Worm (Caenorhabditis elegans) whole organism, late embryonic: Measurements from ENCODE around the gene nlp-9.

Experiments
- C08G9.2 ChIP-seq: sonication (generic microtip); optimal IDR thresholded peaks from 2 replicates; lab custom pipeline; 2016; ENCODE audit warnings: mild to moderate bottlenecking, missing genetic modification characterization, moderate library complexity, missing compliant biosample characterization
- F13H6.1 ChIP-seq: sonication (generic microtip); optimal IDR thresholded peaks from 2 replicates; lab custom pipeline; 2016; ENCODE audit warnings: missing genetic modification characterization, missing compliant biosample characterization
- K09A11.1 ChIP-seq: sonication (generic microtip); optimal IDR thresholded peaks from 2 replicates; lab custom pipeline; 2017; ENCODE audit warnings: antibody characterized with exemption, mild to moderate bottlenecking, missing genetic modification characterization, missing compliant biosample characterization; ENCODE audit not compliant: insufficient read depth
- ama-1 ChIP-seq: fragments of 150-350 bp; optimal IDR thresholded peaks from 2 replicates; lab custom pipeline; 2014
- dve-1 ChIP-seq: sonication (generic microtip); optimal IDR thresholded peaks from 2 replicates; lab custom pipeline; 2017; ENCODE audit warnings: antibody characterized with exemption, mild to moderate bottlenecking, missing genetic modification characterization, missing compliant biosample characterization
- elt-4 ChIP-seq: sonication (generic microtip); optimal IDR thresholded peaks from 2 replicates; lab custom pipeline; 2016; ENCODE audit warnings: missing genetic modification characterization, missing compliant biosample characterization
- eyg-1 ChIP-seq: sonication (generic microtip); optimal IDR thresholded peaks from 2 replicates; lab custom pipeline; 2016; ENCODE audit warnings: missing genotype, missing genetic modification characterization, missing compliant biosample characterization
- nfya-1 ChIP-seq: sonication (generic microtip); optimal IDR thresholded peaks from 2 replicates; lab custom pipeline; 2017; ENCODE audit warnings: missing genetic modification characterization, mild to moderate bottlenecking, missing compliant biosample characterization, antibody characterized with exemption, moderate library complexity
- odd-2 ChIP-seq: sonication (generic microtip); optimal IDR thresholded peaks from 2 replicates; lab custom pipeline; 2017; ENCODE audit warnings: antibody characterized with exemption, mild to moderate bottlenecking, missing genetic modification characterization, missing compliant biosample characterization
- ref-2 ChIP-seq: sonication (generic microtip); optimal IDR thresholded peaks from 2 replicates; lab custom pipeline; 2016; ENCODE audit warnings: missing genetic modification characterization, missing compliant biosample characterization
- sox-2 ChIP-seq: fragments of 200-800 bp; sonication (Bioruptor generic); IDR thresholded peaks from 2 replicates; pipeline ENCODE4 v1.3.6; 2022; ENCODE audit warnings: missing genetic modification reagents, missing genetic modification characterization, missing compliant biosample characterization
- sox-4 ChIP-seq: sonication (generic microtip); optimal IDR thresholded peaks from 2 replicates; lab custom pipeline; 2017; ENCODE audit warnings: mild to moderate bottlenecking, missing genetic modification characterization, inconsistent platforms, missing compliant biosample characterization
- tbx-2 ChIP-seq: sonication (generic microtip); optimal IDR thresholded peaks from 2 replicates; lab custom pipeline; 2016; ENCODE audit warnings: missing genetic modification characterization, missing compliant biosample characterization
- ttx-3 ChIP-seq: sonication (generic microtip); optimal IDR thresholded peaks from 2 replicates; lab custom pipeline; 2016; ENCODE audit warnings: missing genetic modification reagents, missing genetic modification characterization, missing compliant biosample characterization

DNA sequence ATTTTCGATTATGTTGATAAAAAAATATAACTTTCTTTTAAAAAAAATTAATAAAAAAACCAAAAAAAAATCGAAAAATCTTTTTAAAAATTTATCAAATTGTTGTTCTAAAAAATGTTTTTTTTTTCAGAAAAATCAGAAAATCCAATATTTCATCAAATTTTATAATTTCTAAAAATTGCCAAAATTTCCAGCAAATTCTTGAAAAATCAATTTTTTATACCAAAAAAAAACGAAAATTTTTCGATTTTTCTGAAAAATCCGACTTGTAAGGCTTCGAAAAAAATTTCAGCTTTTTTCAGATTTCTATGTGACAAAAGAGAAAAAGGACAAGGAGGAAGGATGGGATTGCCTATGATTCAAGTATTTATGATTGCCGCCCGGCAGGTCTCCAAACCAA is 15.0 kb upstream of the nlp-9 start, which contains the start of gene H43I07.1:
- TF ChIP-seq ttx-3 (no peak), F13H6.1 (tag; lab: Kevin White, UChicago) (no peak), C08G9.2 (no peak), eyg-1 (tag; lab: Kevin White, UChicago) (no peak), sox-2 (GFP tag; lab: Robert Waterston, UW) (no peak), ref-2 (tag; lab: Kevin White, UChicago) (no peak), nfya-1 (tag; lab: Kevin White, UChicago) (no peak), odd-2 (no peak), ama-1 (lab: Kevin White, UChicago) (no peak), K09A11.1 (tag; lab: Kevin White, UChicago) (no peak), tbx-2 (no peak), sox-4 (tag; lab: Kevin White, UChicago) (no peak), dve-1 (tag; lab: Kevin White, UChicago) (no peak), elt-4 (tag; lab: Kevin White, UChicago) (no peak)
